Fruit fly (Drosophila melanogaster) whole organism, prepupa: Measurements from ENCODE around the gene Nnf1b.

ENCODE experiments used
- Blimp-1 ChIP-seq: fragments of 200-800 bp; sonication (Bioruptor generic); optimal IDR thresholded peaks from 3 replicates; lab custom pipeline; 2017; ENCODE audit warnings: missing biosample characterization, missing genetic modification characterization, mild to moderate bottlenecking, moderate library complexity, missing genetic modification reagents
- CG10631 ChIP-seq: fragments of 200-800 bp; sonication (Bioruptor generic); optimal IDR thresholded peaks from 2 replicates; lab custom pipeline; 2016; ENCODE audit warnings: missing biosample characterization, missing genetic modification characterization
- CG10669 ChIP-seq: fragments of 200-800 bp; sonication (Bioruptor generic); optimal IDR thresholded peaks from 3 replicates; lab custom pipeline; 2018; ENCODE audit warnings: missing biosample characterization, mild to moderate bottlenecking, missing genetic modification characterization, moderate library complexity
- CG11294 ChIP-seq: fragments of 200-800 bp; sonication (Bioruptor generic); IDR thresholded peaks from 2 replicates; pipeline ENCODE4 v1.3.6; 2022; ENCODE audit warnings: missing biosample characterization, missing genetic modification characterization
- CG15336 ChIP-seq: fragments of 200-800 bp; sonication (Bioruptor generic); IDR thresholded peaks from 2 replicates; pipeline ENCODE4 v1.3.6; 2022; ENCODE audit warnings: missing biosample characterization, missing genetic modification characterization
- CG1621 ChIP-seq: fragments of 200-800 bp; sonication (Bioruptor generic); optimal IDR thresholded peaks from 3 replicates; lab custom pipeline; 2018; ENCODE audit warnings: missing biosample characterization, mild to moderate bottlenecking, missing genetic modification characterization
- CG31627 ChIP-seq: fragments of 200-800 bp; sonication (Bioruptor generic); optimal IDR thresholded peaks from 3 replicates; lab custom pipeline; 2016; ENCODE audit warnings: missing biosample characterization, missing genetic modification characterization
- CG32006 ChIP-seq: fragments of 200-800 bp; sonication (Bioruptor generic); optimal IDR thresholded peaks from 3 replicates; lab custom pipeline; 2017; ENCODE audit warnings: missing biosample characterization, mild to moderate bottlenecking, missing genetic modification characterization
- CG34406 ChIP-seq: fragments of 200-800 bp; sonication (Bioruptor generic); optimal IDR thresholded peaks from 3 replicates; lab custom pipeline; 2016; ENCODE audit warnings: missing biosample characterization, missing genetic modification characterization
- CG3919 ChIP-seq: fragments of 200-800 bp; sonication (Bioruptor generic); optimal IDR thresholded peaks from 3 replicates; lab custom pipeline; 2016; ENCODE audit warnings: missing biosample characterization, missing genetic modification characterization
- CG4318 ChIP-seq: fragments of 200-800 bp; sonication (Bioruptor generic); optimal IDR thresholded peaks from 3 replicates; lab custom pipeline; 2017; ENCODE audit warnings: missing biosample characterization, mild to moderate bottlenecking, missing genetic modification characterization
- CG6163 ChIP-seq: fragments of 200-800 bp; sonication (Bioruptor generic); IDR thresholded peaks from 3 replicates; pipeline ENCODE4 v1.3.6; 2022; ENCODE audit warnings: missing biosample characterization, missing genetic modification characterization
- CG6276 ChIP-seq: fragments of 200-800 bp; sonication (Bioruptor generic); optimal IDR thresholded peaks from 2 replicates; lab custom pipeline; 2017; ENCODE audit warnings: missing biosample characterization, mild to moderate bottlenecking, missing genetic modification characterization
- CG6792 ChIP-seq: fragments of 200-800 bp; sonication (Bioruptor generic); optimal IDR thresholded peaks from 3 replicates; lab custom pipeline; 2016; ENCODE audit warnings: missing biosample characterization, missing genetic modification characterization
- CG6808 ChIP-seq: fragments of 200-800 bp; sonication (Bioruptor generic); optimal IDR thresholded peaks from 3 replicates; lab custom pipeline; 2017; ENCODE audit warnings: missing biosample characterization, missing genetic modification characterization, mild to moderate bottlenecking, moderate library complexity, missing genetic modification reagents
- CG6854 ChIP-seq: fragments of 200-800 bp; sonication (Bioruptor generic); optimal IDR thresholded peaks from 2 replicates; lab custom pipeline; 2017; ENCODE audit warnings: missing biosample characterization, mild to moderate bottlenecking, missing genetic modification characterization
- CG7368 ChIP-seq: fragments of 200-800 bp; sonication (Bioruptor generic); optimal IDR thresholded peaks from 3 replicates; lab custom pipeline; 2016; ENCODE audit warnings: missing biosample characterization, missing genetic modification characterization
- CG8319 ChIP-seq: fragments of 200-800 bp; sonication (Bioruptor generic); optimal IDR thresholded peaks from 3 replicates; lab custom pipeline; 2016; ENCODE audit warnings: missing biosample characterization, missing genetic modification characterization
- CG8632 ChIP-seq: fragments of 200-800 bp; sonication (Bioruptor generic); optimal IDR thresholded peaks from 3 replicates; lab custom pipeline; 2016; ENCODE audit warnings: missing biosample characterization, missing genetic modification characterization
- CG9139 ChIP-seq: fragments of 200-800 bp; sonication (Bioruptor generic); optimal IDR thresholded peaks from 3 replicates; lab custom pipeline; 2017; ENCODE audit warnings: missing biosample characterization, mild to moderate bottlenecking, missing genetic modification characterization
- Eip75B ChIP-seq: fragments of 200-800 bp; sonication (Bioruptor generic); optimal IDR thresholded peaks from 3 replicates; lab custom pipeline; 2016; ENCODE audit warnings: missing biosample characterization, missing genetic modification characterization
- Eip78C ChIP-seq: fragments of 200-800 bp; sonication (Bioruptor generic); peaks from one replicate; lab custom pipeline; 2016; ENCODE audit warnings: missing biosample characterization, missing genetic modification characterization
- Ets21C ChIP-seq: fragments of 200-800 bp; sonication (Bioruptor generic); optimal IDR thresholded peaks from 3 replicates; lab custom pipeline; 2016; ENCODE audit warnings: missing biosample characterization, missing genetic modification characterization
- Ets96B ChIP-seq: fragments of 200-800 bp; optimal IDR thresholded peaks from 2 replicates; lab custom pipeline; 2019; ENCODE audit warnings: missing biosample characterization, mild to moderate bottlenecking, missing genetic modification characterization, moderate library complexity
- Hr38 ChIP-seq: sonication (Bioruptor generic); optimal IDR thresholded peaks from 2 replicates; lab custom pipeline; 2016; ENCODE audit warnings: missing biosample characterization, missing genetic modification characterization
- Hr4 ChIP-seq: fragments of 200-800 bp; sonication (Bioruptor generic); optimal IDR thresholded peaks from 3 replicates; lab custom pipeline; 2016; ENCODE audit warnings: missing biosample characterization, missing genetic modification characterization
- Lpt ChIP-seq: fragments of 200-800 bp; sonication (Bioruptor generic); optimal IDR thresholded peaks from 3 replicates; lab custom pipeline; 2016; ENCODE audit warnings: missing biosample characterization, missing genetic modification characterization
- Met ChIP-seq: fragments of 200-800 bp; sonication (Bioruptor generic); optimal IDR thresholded peaks from 3 replicates; lab custom pipeline; 2016; ENCODE audit warnings: missing biosample characterization, missing genetic modification characterization
- Smox ChIP-seq: fragments of 200-800 bp; sonication (Bioruptor generic); optimal IDR thresholded peaks from 3 replicates; lab custom pipeline; 2016; ENCODE audit warnings: missing biosample characterization, missing genetic modification characterization
- Sox102F ChIP-seq: fragments of 200-800 bp; sonication (Bioruptor generic); optimal IDR thresholded peaks from 2 replicates; lab custom pipeline; 2016; ENCODE audit warnings: missing biosample characterization, mild to moderate bottlenecking, missing genetic modification characterization
- Sox14 ChIP-seq: fragments of 200-800 bp; sonication (Bioruptor generic); optimal IDR thresholded peaks from 3 replicates; lab custom pipeline; 2016; ENCODE audit warnings: missing biosample characterization, missing genetic modification characterization
- Sox15 ChIP-seq: fragments of 200-800 bp; sonication (Bioruptor generic); optimal IDR thresholded peaks from 3 replicates; lab custom pipeline; 2016; ENCODE audit warnings: missing biosample characterization, missing genetic modification characterization
- acj6 ChIP-seq: fragments of 200-800 bp; sonication (Bioruptor generic); optimal IDR thresholded peaks from 3 replicates; lab custom pipeline; 2016; ENCODE audit warnings: missing biosample characterization, missing genetic modification characterization
- dac ChIP-seq: fragments of 200-800 bp; sonication (Bioruptor generic); optimal IDR thresholded peaks from 2 replicates; lab custom pipeline; 2017; ENCODE audit warnings: missing biosample characterization, mild to moderate bottlenecking, missing genetic modification characterization
- dsx ChIP-seq: fragments of 200-800 bp; optimal IDR thresholded peaks from 3 replicates; lab custom pipeline; 2019; ENCODE audit warnings: missing biosample characterization, mild to moderate bottlenecking, missing genetic modification characterization, moderate library complexity; ENCODE audit not compliant: poor library complexity, severe bottlenecking
- eg ChIP-seq: fragments of 200-800 bp; sonication (Bioruptor generic); IDR thresholded peaks from 3 replicates; pipeline ENCODE4 v1.3.6; 2022; ENCODE audit warnings: missing biosample characterization, missing genetic modification characterization
- esn ChIP-seq: fragments of 200-800 bp; sonication (Bioruptor generic); optimal IDR thresholded peaks from 2 replicates; lab custom pipeline; 2016; ENCODE audit warnings: missing biosample characterization, mild to moderate bottlenecking, missing genetic modification characterization, moderate library complexity
- fd59A ChIP-seq: fragments of 200-800 bp; sonication (Bioruptor generic); optimal IDR thresholded peaks from 2 replicates; lab custom pipeline; 2017; ENCODE audit warnings: missing biosample characterization, mild to moderate bottlenecking, missing genetic modification characterization, missing genetic modification reagents
- fd85E ChIP-seq: fragments of 200-800 bp; sonication (Bioruptor generic); optimal IDR thresholded peaks from 3 replicates; lab custom pipeline; 2016; ENCODE audit warnings: missing biosample characterization, missing genetic modification characterization
- fkh ChIP-seq: fragments of 200-800 bp; sonication (Bioruptor generic); optimal IDR thresholded peaks from 3 replicates; lab custom pipeline; 2017; ENCODE audit warnings: missing biosample characterization, mild to moderate bottlenecking, missing genetic modification characterization, moderate library complexity
- lz ChIP-seq: fragments of 200-800 bp; sonication (Bioruptor generic); optimal IDR thresholded peaks from 3 replicates; lab custom pipeline; 2016; ENCODE audit warnings: missing biosample characterization, missing genetic modification characterization
- net ChIP-seq: fragments of 200-800 bp; sonication (Bioruptor generic); optimal IDR thresholded peaks from 3 replicates; lab custom pipeline; 2016; ENCODE audit warnings: missing biosample characterization, missing genetic modification characterization
- pdm3 ChIP-seq: fragments of 200-800 bp; sonication (Bioruptor generic); optimal IDR thresholded peaks from 3 replicates; lab custom pipeline; 2016; ENCODE audit warnings: missing biosample characterization, missing genetic modification characterization
- salr ChIP-seq, 2 experiments: fragments of 200-800 bp; sonication (Bioruptor generic); optimal IDR thresholded peaks; 3 replicates each; lab custom pipeline; 2016 to 2018; ENCODE audit warnings: missing biosample characterization in 2 of 2, missing genetic modification characterization in 2 of 2, mild to moderate bottlenecking in 1 of 2
- topi ChIP-seq: fragments of 200-800 bp; sonication (Bioruptor generic); optimal IDR thresholded peaks from 3 replicates; lab custom pipeline; 2016; ENCODE audit warnings: missing biosample characterization, missing genetic modification characterization
- vri ChIP-seq: fragments of 200-800 bp; sonication (Bioruptor generic); optimal IDR thresholded peaks from 3 replicates; lab custom pipeline; 2016; ENCODE audit warnings: missing biosample characterization, mild to moderate bottlenecking, missing genetic modification characterization

The Nnf1b gene

dm6 chr2L:846167-846868 lies 35.9 kb downstream of the Nnf1b start (continued):
- TF ChIP-seq dac (GFP tag; lab: Kevin White, UChicago) (peak; percentile 70), Met (GFP tag; lab: Kevin White, UChicago) (peak; percentile 76), fd59A (GFP tag; lab: Kevin White, UChicago) (peak; percentile 1), vri (GFP tag; lab: Kevin White, UChicago) (peak; percentile 58), Sox14 (GFP tag; lab: Kevin White, UChicago) (peak; percentile 24), Blimp-1 (GFP tag; lab: Kevin White, UChicago) (peak; percentile 57), topi (GFP tag; lab: Kevin White, UChicago) (peak; percentile 61), CG7368 (GFP tag; lab: Kevin White, UChicago) (peak; percentile 51), lz (GFP tag; lab: Kevin White, UChicago) (peak; percentile 65), CG10631 (peak; percentile 32), CG31627 (GFP tag; lab: Kevin White, UChicago) (peak; percentile 69), CG1621 (tag; lab: Kevin White, UChicago) (peak; percentile 14), net (GFP tag; lab: Kevin White, UChicago) (peak; percentile 61), Ets21C (GFP tag; lab: Kevin White, UChicago) (peak; percentile 49), CG15336 (peak; percentile 85), Smox (peak; percentile 62), CG3919 (GFP tag; lab: Kevin White, UChicago) (peak; percentile 69), CG6854 (GFP tag; lab: Kevin White, UChicago) (peak; percentile 32), Ets96B (no peak), Sox102F (peak; percentile 66), Lpt (peak; percentile 64), CG6808 (GFP tag; lab: Kevin White, UChicago) (no peak), Sox15 (GFP tag; lab: Kevin White, UChicago) (peak; percentile 21)

DNA sequence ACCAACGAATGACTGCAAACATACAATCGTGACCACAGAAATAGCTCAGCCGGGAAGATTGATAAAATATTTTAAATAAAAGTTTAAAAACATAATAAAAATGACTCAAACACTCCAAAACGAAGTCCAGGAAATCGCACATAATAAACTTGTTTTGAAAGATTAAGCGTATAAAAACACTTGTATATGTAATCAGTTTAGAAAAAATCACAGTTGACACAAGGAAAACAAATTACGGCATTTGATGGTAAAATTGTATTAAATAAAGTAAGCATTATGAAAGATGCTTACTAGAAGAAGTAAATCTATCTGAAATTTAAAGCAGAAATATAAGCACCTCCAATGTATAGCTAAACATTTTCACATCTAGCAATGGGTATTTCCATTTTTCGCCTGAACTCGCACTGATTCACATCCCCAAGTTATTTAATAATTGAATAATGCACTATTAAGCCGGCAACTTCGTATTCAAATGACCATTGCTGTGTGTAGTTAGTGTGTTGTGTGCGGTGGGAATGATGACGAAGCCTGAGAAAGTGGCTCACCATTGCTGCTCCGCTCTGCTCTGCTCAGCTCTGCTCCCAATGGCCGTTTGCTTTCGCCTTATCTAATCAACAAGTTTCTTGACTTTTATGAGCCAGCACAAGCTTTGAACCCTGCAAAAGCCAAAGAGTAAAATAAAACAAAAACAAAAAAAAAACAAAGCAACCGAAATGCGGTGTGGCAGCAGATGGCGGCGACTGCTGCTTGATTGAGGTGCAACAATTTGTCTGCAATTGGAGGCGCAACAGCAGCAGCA lies 37.0 kb downstream of the Nnf1b start:
- TF ChIP-seq CG10631, result peak; percentile 50
- no peak for TF ChIP-seq fkh (GFP tag; lab: Kevin White, UChicago)
- peak; percentile 41 for TF ChIP-seq Eip75B (GFP tag; lab: Kevin White, UChicago)
- no peak for TF ChIP-seq CG9139
- peak; percentile 47 for TF ChIP-seq Ets96B
- peak; percentile 69 for TF ChIP-seq CG4318
- TF ChIP-seq CG7368 (GFP tag; lab: Kevin White, UChicago), result no peak
- TF ChIP-seq topi (GFP tag; lab: Kevin White, UChicago), result peak; percentile 53
- peak; percentile 52 for TF ChIP-seq CG6808 (GFP tag; lab: Kevin White, UChicago)
- no peak for TF ChIP-seq dsx (GFP tag; lab: Kevin White, UChicago)
- TF ChIP-seq Hr4, result peak; percentile 29
- peak; percentile 87 for TF ChIP-seq CG32006 (GFP tag; lab: Kevin White, UChicago)
- TF ChIP-seq esn, result peak; percentile 63
- no peak for TF ChIP-seq Hr38
- TF ChIP-seq salr (GFP tag; optimal IDR thresholded peaks at IDR 0.05; lab: Kevin White, UChicago), result peak in 1 of 2 experiments; percentile 81
- TF ChIP-seq dac (GFP tag; lab: Kevin White, UChicago), result no peak
- TF ChIP-seq CG15336, result peak; percentile 67
- TF ChIP-seq CG6276, result peak; percentile 71
- no peak for TF ChIP-seq vri (GFP tag; lab: Kevin White, UChicago)
- peak; percentile 45; the same call in 2 of the 3 replicates for TF ChIP-seq CG6163
- TF ChIP-seq CG8319 (GFP tag; lab: Kevin White, UChicago), result peak; percentile 27
- peak; percentile 88 for TF ChIP-seq Eip78C
- peak; percentile 10 for TF ChIP-seq CG10669 (GFP tag; lab: Kevin White, UChicago)
- peak; percentile 69 for TF ChIP-seq acj6 (GFP tag; lab: Kevin White, UChicago)
- no peak for TF ChIP-seq fd85E (GFP tag; lab: Kevin White, UChicago)
- peak; percentile 52; the same call in 1 of the 3 replicates for TF ChIP-seq eg
- peak; percentile 4 for TF ChIP-seq CG6792 (GFP tag; lab: Kevin White, UChicago)
- peak; percentile 53 for TF ChIP-seq CG34406 (GFP tag; lab: Kevin White, UChicago)
- peak; percentile 59 for TF ChIP-seq net (GFP tag; lab: Kevin White, UChicago)
- peak; percentile 55 for TF ChIP-seq CG3919 (GFP tag; lab: Kevin White, UChicago)
- TF ChIP-seq CG11294 (GFP tag; lab: Robert Waterston, UW), result no peak
- peak; percentile 57 for TF ChIP-seq CG8632 (GFP tag; lab: Kevin White, UChicago)
- peak; percentile 60 for TF ChIP-seq pdm3 (GFP tag; lab: Kevin White, UChicago)
